Worm (Caenorhabditis elegans): ENCODE results near the gene Y32G9A.3.

The Y32G9A.3 gene

ce11 chrV:1871768-1872296 is 39.4 kb upstream of the Y32G9A.3 start, which contains the start of the genes T10B5.4 and cct-7 (continued):
- no peak for TF ChIP-seq hlh-4 (tag; optimal IDR thresholded peaks at IDR 0.05)
- peak in 1 of 2 experiments; percentile 10 for TF ChIP-seq egl-27 (tag; optimal IDR thresholded peaks at IDR 0.05)
- TF ChIP-seq fkh-8 (tag; optimal IDR thresholded peaks at IDR 0.05), result peak; percentile 99
- TF ChIP-seq nhr-20 (tag; optimal IDR thresholded peaks at IDR 0.05), result peak; percentile 84
- peak; percentile 75 to 86 (median 75) for TF ChIP-seq dpl-1 (GFP tag; optimal IDR thresholded peaks at IDR 0.05)
- peak; percentile 88 for TF ChIP-seq egl-13 (tag; optimal IDR thresholded peaks at IDR 0.05)
- no peak for TF ChIP-seq nhr-28 (tag; optimal IDR thresholded peaks at IDR 0.05)
- TF ChIP-seq nhr-84 (tag; optimal IDR thresholded peaks at IDR 0.05), result no peak
- TF ChIP-seq irx-1 (tag; optimal IDR thresholded peaks at IDR 0.05), result peak; percentile 61
- TF ChIP-seq ceh-82 (tag; optimal IDR thresholded peaks at IDR 0.05), result peak; percentile 66 to 95 (median 77)
- TF ChIP-seq ama-1 (optimal IDR thresholded peaks at IDR 0.05), result no peak
- peak; percentile 81 for TF ChIP-seq lin-13 (GFP tag; optimal IDR thresholded peaks at IDR 0.05)
- TF ChIP-seq elt-2 (tag; optimal IDR thresholded peaks at IDR 0.05), result peak; percentile 31
- peak in 1 of 2 experiments; percentile 74 for TF ChIP-seq ztf-11 (tag; optimal IDR thresholded peaks at IDR 0.05)
- no peak for TF ChIP-seq ceh-63 (GFP tag; optimal IDR thresholded peaks at IDR 0.05)
- TF ChIP-seq efl-3 (GFP tag; optimal IDR thresholded peaks at IDR 0.05), result no peak
- peak; percentile 42 for TF ChIP-seq vab-15 (tag; optimal IDR thresholded peaks at IDR 0.05)
- TF ChIP-seq hlh-17 (GFP tag; optimal IDR thresholded peaks at IDR 0.05; ENCODE audit: borderline replicate concordance), result no peak
- TF ChIP-seq xbp-1 (tag; optimal IDR thresholded peaks at IDR 0.05), result peak; percentile 82
- no peak; the same call in 1 of the 2 replicates for TF ChIP-seq unc-98 (GFP tag; IDR thresholded peaks at IDR 0.05)
- TF ChIP-seq rnt-1 (tag; optimal IDR thresholded peaks at IDR 0.05), result peak; percentile 87
- peak; percentile 55; the same call in 1 of the 2 replicates for TF ChIP-seq nhr-19 (GFP tag; conservative IDR thresholded peaks at IDR 0.05)
- no peak for TF ChIP-seq elt-3 (tag; optimal IDR thresholded peaks at IDR 0.05)
- peak; percentile 26 to 75 for TF ChIP-seq mdl-1 (tag; optimal IDR thresholded peaks at IDR 0.05)
- peak; percentile 82 for TF ChIP-seq pax-3 (tag; optimal IDR thresholded peaks at IDR 0.05)
- peak; percentile 35 for TF ChIP-seq blmp-1 (tag; optimal IDR thresholded peaks at IDR 0.05)
- peak; percentile 80 for TF ChIP-seq jun-1 (tag; optimal IDR thresholded peaks at IDR 0.05)
- peak; percentile 46 for TF ChIP-seq mab-9 (GFP tag; IDR thresholded peaks at IDR 0.05)
- TF ChIP-seq unc-62 (GFP tag; optimal IDR thresholded peaks at IDR 0.05), result no peak
- TF ChIP-seq F16B12.6 (tag; optimal IDR thresholded peaks at IDR 0.05), result peak; percentile 56
- TF ChIP-seq ets-5 (GFP tag; IDR thresholded peaks at IDR 0.05), result no peak
- TF ChIP-seq unc-130 (tag; optimal IDR thresholded peaks at IDR 0.05), result peak; percentile 48
- no peak for TF ChIP-seq C34B4.2 (tag; optimal IDR thresholded peaks at IDR 0.05)
- TF ChIP-seq nhr-237 (tag; optimal IDR thresholded peaks at IDR 0.05), result peak; percentile 73
- no peak for TF ChIP-seq sptf-1 (tag; optimal IDR thresholded peaks at IDR 0.05)
- no peak for TF ChIP-seq ces-1 (GFP tag; optimal IDR thresholded peaks at IDR 0.05)
- TF ChIP-seq fkh-10 (GFP tag; optimal IDR thresholded peaks at IDR 0.05), result peak; percentile 98
- peak; percentile 85 for TF ChIP-seq C16A3.4 (tag; optimal IDR thresholded peaks at IDR 0.05)
- no peak for TF ChIP-seq hpl-2 (GFP tag; optimal IDR thresholded peaks at IDR 0.05)
- TF ChIP-seq swsn-7 (tag; optimal IDR thresholded peaks at IDR 0.05), result peak; percentile 85
- TF ChIP-seq lin-15B (tag; optimal IDR thresholded peaks at IDR 0.05), result peak; percentile 93
- peak; percentile 55 for TF ChIP-seq ceh-90 (tag; optimal IDR thresholded peaks at IDR 0.05)
- TF ChIP-seq nhr-76 (tag; optimal IDR thresholded peaks at IDR 0.05), result no peak
- no peak for TF ChIP-seq pqm-1 (tag; optimal IDR thresholded peaks at IDR 0.05)
- peak; percentile 100 for TF ChIP-seq lin-14 (GFP tag; optimal IDR thresholded peaks at IDR 0.05)
- peak; percentile 78 for TF ChIP-seq snpc-4 (tag; optimal IDR thresholded peaks at IDR 0.05)
- TF ChIP-seq snu-23 (GFP tag; optimal IDR thresholded peaks at IDR 0.05), result peak; percentile 91
- no peak for TF ChIP-seq tlp-1 (tag; optimal IDR thresholded peaks at IDR 0.05)
- no peak for TF ChIP-seq nhr-12 (tag; optimal IDR thresholded peaks at IDR 0.05)

All from whole organism, L1 larva.